Fruit fly (Drosophila melanogaster): ENCODE results near the gene mRpL11.

mRpL11 gene

DNA sequence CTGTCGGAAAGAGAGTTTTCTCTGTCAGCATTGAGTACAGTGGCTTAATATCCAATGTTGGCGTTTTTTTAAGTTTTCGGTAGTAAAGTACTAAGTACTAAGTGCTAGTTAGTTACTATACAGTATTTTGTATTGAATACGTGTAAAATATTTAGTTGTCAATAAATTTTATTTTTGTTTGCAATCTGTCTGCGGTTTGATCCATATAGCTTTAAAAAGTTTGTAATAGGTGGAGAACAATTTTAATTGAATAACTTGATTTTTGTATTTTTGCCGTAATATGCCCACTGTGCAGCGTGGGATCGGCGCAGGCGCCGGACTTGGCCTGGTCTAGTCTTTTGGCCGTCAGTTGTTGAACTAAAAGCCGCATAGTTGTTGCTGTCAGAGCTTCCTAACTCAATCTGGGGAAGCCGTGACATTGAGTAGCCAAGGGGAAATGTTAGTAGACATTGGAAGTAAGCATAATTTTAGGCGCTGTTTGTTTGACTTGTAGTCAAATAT is 46.8 kb downstream of the mRpL11 start (continued):
- TF ChIP-seq Opbp (GFP tag; IDR thresholded peaks at IDR 0.05; ENCODE audit: partially characterized antibody): no peak
- TF ChIP-seq Mes4 (GFP tag; optimal IDR thresholded peaks at IDR 0.05): peak; percentile 87
- TF ChIP-seq Tbp (GFP tag; optimal IDR thresholded peaks at IDR 0.05): no peak
- peak; percentile 64 for TF ChIP-seq ara (GFP tag; IDR thresholded peaks at IDR 0.05)
- TF ChIP-seq pzg (GFP tag; optimal IDR thresholded peaks at IDR 0.05): no peak
- TF ChIP-seq CG5180 (GFP tag; optimal IDR thresholded peaks at IDR 0.05): peak; percentile 85
- TF ChIP-seq CG14667 (GFP tag; IDR thresholded peaks at IDR 0.05): peak; percentile 74
- TF ChIP-seq sqz (GFP tag; optimal IDR thresholded peaks at IDR 0.05): peak; percentile 80
- peak; percentile 86 for TF ChIP-seq zfh2 (GFP tag; optimal IDR thresholded peaks at IDR 0.05)
- peak; percentile 67 for TF ChIP-seq CG3995 (GFP tag; optimal IDR thresholded peaks at IDR 0.05)
- TF ChIP-seq NC2α (GFP tag; optimal IDR thresholded peaks at IDR 0.05): peak; percentile 69
- TF ChIP-seq CG12391 (tag; optimal IDR thresholded peaks at IDR 0.05): peak; percentile 93
- peak in 1 of 2 experiments; percentile 96 for TF ChIP-seq Eip74EF (GFP tag; optimal IDR thresholded peaks at IDR 0.05)
- TF ChIP-seq CG1647 (GFP tag; optimal IDR thresholded peaks at IDR 0.05): peak; percentile 80
- no peak for TF ChIP-seq cg (GFP tag; optimal IDR thresholded peaks at IDR 0.05)
- TF ChIP-seq Med (GFP tag): peak; percentile 98
- peak; percentile 88 for TF ChIP-seq sisA (GFP tag; IDR thresholded peaks at IDR 0.05)
- TF ChIP-seq eyg (GFP tag; optimal IDR thresholded peaks at IDR 0.05): peak; percentile 84
- peak; percentile 67 for TF ChIP-seq p53 (GFP tag; optimal IDR thresholded peaks at IDR 0.05)
- peak; percentile 83 for TF ChIP-seq CG1602 (GFP tag; optimal IDR thresholded peaks at IDR 0.05)
- peak; percentile 92 for TF ChIP-seq vvl (GFP tag; IDR thresholded peaks at IDR 0.05)
- TF ChIP-seq CG4404 (GFP tag; IDR thresholded peaks at IDR 0.05): peak; percentile 70
- TF ChIP-seq Dip2 (GFP tag; IDR thresholded peaks at IDR 0.05): peak; percentile 57; the same call in 1 of the 2 replicates
- peak; percentile 92 for TF ChIP-seq CG9437 (GFP tag; optimal IDR thresholded peaks at IDR 0.05)
- peak; percentile 86 to 87 for TF ChIP-seq chif (GFP tag; optimal IDR thresholded peaks at IDR 0.05)
- peak; percentile 95 for TF ChIP-seq ATbp (GFP tag; optimal IDR thresholded peaks at IDR 0.05)
- TF ChIP-seq al (GFP tag; IDR thresholded peaks at IDR 0.05): peak; percentile 71
- peak; percentile 79 for TF ChIP-seq bowl (GFP tag; IDR thresholded peaks at IDR 0.05)
- TF ChIP-seq Hsf (GFP tag; optimal IDR thresholded peaks at IDR 0.05): peak; percentile 93
- TF ChIP-seq CG1603 (tag; optimal IDR thresholded peaks at IDR 0.05): peak; percentile 69
- TF ChIP-seq Trl (optimal IDR thresholded peaks at IDR 0.05): peak in 1 of 2 experiments; percentile 84
- TF ChIP-seq Trl (GFP tag; optimal IDR thresholded peaks at IDR 0.05): peak; percentile 82
- TF ChIP-seq ci (GFP tag; IDR thresholded peaks at IDR 0.05): peak; percentile 88
- TF ChIP-seq sens (GFP tag): peak; percentile 98
- peak; percentile 92 for TF ChIP-seq CG13624 (GFP tag; optimal IDR thresholded peaks at IDR 0.05)
- TF ChIP-seq knrl (GFP tag; IDR thresholded peaks at IDR 0.05; ENCODE audit: partially characterized antibody): 0 out of 3 replicates have a peak, but pooled peaks have one; percentile 31
- TF ChIP-seq Max (GFP tag; optimal IDR thresholded peaks at IDR 0.05): peak; percentile 88
- no peak for TF ChIP-seq amos (GFP tag; IDR thresholded peaks at IDR 0.05; ENCODE audit: partially characterized antibody)
- TF ChIP-seq Camta (GFP tag; optimal IDR thresholded peaks at IDR 0.05): peak; percentile 91
- peak; percentile 94 for TF ChIP-seq CG10147 (GFP tag; optimal IDR thresholded peaks at IDR 0.05)
- TF ChIP-seq gsb-n (tag; optimal IDR thresholded peaks at IDR 0.05): peak; percentile 84
- no peak for TF ChIP-seq chinmo (GFP tag; IDR thresholded peaks at IDR 0.05; ENCODE audit: partially characterized antibody)
- peak; percentile 79 for TF ChIP-seq schlank (tag; optimal IDR thresholded peaks at IDR 0.05)
- peak; percentile 81 for TF ChIP-seq maf-S (GFP tag; optimal IDR thresholded peaks at IDR 0.05)
- TF ChIP-seq Gug (GFP tag; IDR thresholded peaks at IDR 0.05): peak; percentile 65
- TF ChIP-seq CG9932 (GFP tag; IDR thresholded peaks at IDR 0.05): peak; percentile 81
- TF ChIP-seq en (GFP tag; optimal IDR thresholded peaks at IDR 0.05): peak; percentile 78
- peak; percentile 91 for TF ChIP-seq CG9727 (GFP tag; optimal IDR thresholded peaks at IDR 0.05)
- TF ChIP-seq E2f2 (GFP tag; IDR thresholded peaks at IDR 0.05): peak; percentile 66
- peak; percentile 96 for TF ChIP-seq ewg (GFP tag; optimal IDR thresholded peaks at IDR 0.05)
- TF ChIP-seq tna (GFP tag; IDR thresholded peaks at IDR 0.05; ENCODE audit: partially characterized antibody): peak; percentile 36; the same call in 1 of the 2 replicates

All from whole organism, embryonic.